Worm (Caenorhabditis elegans) whole organism, L4 larva: Measurements from ENCODE around the gene nhr-205.

Source experiments
- fos-1 ChIP-seq: fragments of 150-350 bp; optimal IDR thresholded peaks from 2 replicates; lab custom pipeline; 2014; ENCODE audit warnings: missing biosample characterization, missing genetic modification characterization
- hmg-1.1 ChIP-seq: fragments of 200-800 bp; sonication (Bioruptor generic); IDR thresholded peaks from 2 replicates; pipeline ENCODE4 v1.3.6; 2022; ENCODE audit warnings: missing genetic modification reagents, missing genetic modification characterization, missing compliant biosample characterization
- sdz-12 ChIP-seq: fragments of 200-800 bp; sonication (Bioruptor generic); optimal IDR thresholded peaks from 2 replicates; lab custom pipeline; 2018; ENCODE audit warnings: mild to moderate bottlenecking, missing genetic modification characterization, missing compliant biosample characterization
- unc-130 ChIP-seq: sonication (generic microtip); optimal IDR thresholded peaks from 2 replicates; lab custom pipeline; 2016; ENCODE audit warnings: missing genetic modification reagents, missing genetic modification characterization, missing compliant biosample characterization
- zfp-3 ChIP-seq: fragments of 200-800 bp; sonication (Bioruptor generic); conservative IDR thresholded peaks from 2 replicates; pipeline ENCODE4 v1.3.6; 2022; ENCODE audit warnings: missing genetic modification reagents, missing genetic modification characterization, missing compliant biosample characterization

Gene nhr-205

ce11 chrV:10030992-10031383 lies 50.6 kb downstream of the nhr-205 start, which contains the start of gene acl-2 (continued):
- TF ChIP-seq zfp-3 (GFP tag; lab: Robert Waterston, UW) (no peak), unc-130 (GFP tag; lab: Kevin White, UChicago) (no peak), hmg-1.1 (GFP tag; lab: Robert Waterston, UW) (no peak), sdz-12 (GFP tag; lab: Kevin White, UChicago) (no peak), fos-1 (tag; lab: Kevin White, UChicago) (no peak)
